Worm (Caenorhabditis elegans): ENCODE measurements around the gene sti-1.

DNA sequence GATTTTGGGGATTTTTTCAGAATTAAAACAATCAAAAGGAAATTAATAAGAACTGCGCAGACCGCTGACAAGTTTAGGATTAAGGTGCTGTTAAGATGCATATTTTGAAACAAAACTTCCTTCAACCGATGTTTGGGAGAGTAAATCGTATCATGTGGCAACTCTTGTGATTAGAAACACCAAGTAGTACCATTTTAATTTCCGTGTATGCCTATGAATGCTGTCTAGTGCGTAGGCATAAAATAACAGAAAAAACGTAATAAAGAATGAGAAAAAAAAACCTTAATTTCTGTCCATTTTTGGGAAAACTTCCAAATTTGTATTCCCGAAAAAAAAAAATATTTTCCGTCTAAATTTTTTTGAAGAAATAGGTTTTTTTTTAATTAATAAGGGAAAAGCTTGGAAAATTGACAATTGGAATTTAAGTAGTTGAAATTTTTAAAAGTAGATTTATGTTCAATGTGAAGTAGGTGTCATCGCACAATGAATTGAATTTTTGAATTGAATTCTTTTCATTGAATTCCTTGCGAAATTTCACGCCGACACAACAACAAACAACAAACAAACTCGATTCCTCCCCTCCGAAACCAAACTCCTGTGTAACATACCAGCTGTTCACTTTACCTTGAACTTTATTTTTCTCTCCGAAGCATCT is 20.5 kb upstream of the sti-1 start, which contains the start of the genes str-262 and srp-1:
- TF ChIP-seq flt-1 (GFP tag; IDR thresholded peaks at IDR 0.05) (no peak), scrt-1 (GFP tag; IDR thresholded peaks at IDR 0.05) (no peak), ama-1 (optimal IDR thresholded peaks at IDR 0.05) (no peak)

Data from whole organism, early embryonic.